Worm (Caenorhabditis elegans): ENCODE measurements around the gene dpf-4.

Gene dpf-4

DNA sequence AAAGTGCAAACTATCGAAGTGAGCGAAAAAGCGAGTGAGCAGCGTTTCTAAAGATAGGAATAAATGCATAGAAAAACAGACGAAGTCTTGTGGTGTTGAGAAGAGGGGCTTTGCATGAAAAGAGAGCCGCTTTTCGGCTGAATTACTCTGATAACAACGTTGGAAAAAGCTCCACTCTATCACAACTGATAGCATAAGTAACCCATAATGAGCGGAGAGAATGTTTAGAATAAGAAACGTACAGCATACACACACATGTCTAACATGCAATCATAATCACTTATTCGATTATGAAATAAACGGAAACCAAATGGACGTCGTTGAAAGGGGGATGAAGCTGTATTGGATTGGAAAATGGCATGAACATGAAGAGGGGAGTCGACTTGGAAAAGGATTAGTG lies 18.8 kb upstream of the dpf-4 start (continued):
- peak; percentile 11 for TF ChIP-seq elt-2 (tag; optimal IDR thresholded peaks at IDR 0.05)
- no peak for TF ChIP-seq swsn-7 (tag; optimal IDR thresholded peaks at IDR 0.05)
- no peak for TF ChIP-seq lir-3 (tag; optimal IDR thresholded peaks at IDR 0.05; ENCODE audit: poor library complexity)
- TF ChIP-seq nhr-90 (tag; optimal IDR thresholded peaks at IDR 0.05; ENCODE audit: poor library complexity), result no peak
- TF ChIP-seq egl-13 (tag; optimal IDR thresholded peaks at IDR 0.05), result peak; percentile 11
- no peak for TF ChIP-seq ztf-4 (tag; optimal IDR thresholded peaks at IDR 0.05)
- TF ChIP-seq ama-1 (optimal IDR thresholded peaks at IDR 0.05), result peak; percentile 13
- TF ChIP-seq pax-3 (tag; optimal IDR thresholded peaks at IDR 0.05), result peak; percentile 20
- no peak for TF ChIP-seq alr-1 (tag; optimal IDR thresholded peaks at IDR 0.05; ENCODE audit: borderline replicate concordance)
- TF ChIP-seq lin-14 (GFP tag; optimal IDR thresholded peaks at IDR 0.05), result peak; percentile 7

DNA sequence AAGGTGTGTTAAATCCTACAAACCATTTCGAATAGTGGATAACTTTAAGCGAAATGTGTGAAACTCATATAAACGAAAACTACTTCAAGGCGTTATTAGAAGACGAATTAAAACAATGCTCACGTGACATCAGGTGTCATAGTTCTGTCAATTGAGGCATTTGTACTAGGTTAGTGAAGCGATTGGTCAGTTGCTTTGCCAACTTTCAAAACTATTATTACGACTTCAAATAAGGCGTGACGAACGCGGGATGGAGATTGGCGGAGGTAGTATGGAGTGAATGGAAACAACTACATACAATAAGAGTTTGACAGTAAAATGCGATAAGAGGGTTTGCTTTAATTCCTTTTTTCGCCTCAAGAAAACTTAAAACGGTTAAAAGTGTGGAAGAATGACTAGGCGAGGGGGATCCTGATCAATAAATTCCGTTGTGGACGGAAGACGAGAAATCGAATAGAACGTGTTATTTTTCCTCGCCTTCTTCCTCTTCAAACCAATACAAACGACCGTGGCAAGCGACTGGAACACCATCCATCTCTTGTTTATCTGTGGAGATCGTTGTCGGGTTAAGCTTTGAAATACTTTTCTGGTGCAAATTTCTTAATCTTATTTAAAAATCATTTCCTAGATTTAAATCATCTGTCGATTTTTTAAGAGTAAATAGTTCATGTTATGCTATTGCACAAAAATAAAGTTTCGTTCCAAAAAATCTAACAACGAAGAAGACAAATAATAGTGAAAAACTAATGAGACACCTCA lies 18.1 kb upstream of the dpf-4 start:
- TF ChIP-seq nhr-71 (tag; optimal IDR thresholded peaks at IDR 0.05) (no peak), efl-1 (optimal IDR thresholded peaks at IDR 0.05) (no peak), efl-1 (GFP tag; optimal IDR thresholded peaks at IDR 0.05 in 1 of 2) (peak in 1 of 2 experiments; percentile 89), ces-1 (GFP tag; optimal IDR thresholded peaks at IDR 0.05) (no peak), ztf-4 (tag; optimal IDR thresholded peaks at IDR 0.05) (no peak), hlh-4 (tag; optimal IDR thresholded peaks at IDR 0.05) (no peak), ceh-63 (GFP tag; optimal IDR thresholded peaks at IDR 0.05) (no peak), hpl-2 (GFP tag; optimal IDR thresholded peaks at IDR 0.05) (no peak), lin-35 (GFP tag; optimal IDR thresholded peaks at IDR 0.05) (peak in 1 of 2 experiments; percentile 40), zip-4 (GFP tag; optimal IDR thresholded peaks at IDR 0.05) (no peak), swsn-7 (tag; optimal IDR thresholded peaks at IDR 0.05) (no peak), hlh-17 (GFP tag; optimal IDR thresholded peaks at IDR 0.05; ENCODE audit: borderline replicate concordance) (no peak), C34B4.2 (tag; optimal IDR thresholded peaks at IDR 0.05) (no peak), C16A3.4 (tag; optimal IDR thresholded peaks at IDR 0.05) (no peak), lin-13 (GFP tag; optimal IDR thresholded peaks at IDR 0.05) (no peak)

DNA sequence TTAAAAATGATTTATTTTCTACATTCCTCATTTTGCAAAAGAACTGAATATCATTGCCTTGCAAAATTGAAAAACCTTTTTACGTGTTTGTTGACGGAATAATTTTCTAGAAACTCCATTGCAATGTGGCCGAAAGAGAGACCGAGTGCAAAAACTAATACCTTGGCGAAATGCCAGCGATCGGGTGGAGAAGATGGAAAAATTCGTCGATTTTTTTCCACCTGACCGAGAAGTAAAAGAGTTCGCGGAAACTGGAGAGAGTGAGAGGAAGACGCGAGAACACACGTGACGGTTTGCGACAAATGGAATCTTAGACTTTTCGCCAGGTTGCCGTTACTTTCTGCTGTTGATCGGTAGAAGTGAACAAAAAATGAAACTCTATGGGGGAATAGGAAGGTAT lies 17.4 kb upstream of the dpf-4 start:
- TF ChIP-seq elt-3 (tag; optimal IDR thresholded peaks at IDR 0.05) (peak in 1 of 6 experiments; percentile 64), lsy-2 (tag; optimal IDR thresholded peaks at IDR 0.05) (peak in 1 of 2 experiments; percentile 74), skn-1 (tag; optimal IDR thresholded peaks at IDR 0.05) (peak; percentile 33), fkh-10 (GFP tag; optimal IDR thresholded peaks at IDR 0.05) (no peak), blmp-1 (tag; optimal IDR thresholded peaks at IDR 0.05) (peak; percentile 87), fkh-4 (tag; optimal IDR thresholded peaks at IDR 0.05; ENCODE audit: borderline replicate concordance) (no peak), nhr-71 (tag; optimal IDR thresholded peaks at IDR 0.05) (peak; percentile 78), irx-1 (tag; optimal IDR thresholded peaks at IDR 0.05) (no peak), ceh-63 (GFP tag; optimal IDR thresholded peaks at IDR 0.05) (no peak), egl-27 (tag; optimal IDR thresholded peaks at IDR 0.05) (no peak), nhr-19 (GFP tag; conservative IDR thresholded peaks at IDR 0.05) (peak; percentile 58), ztf-11 (tag; optimal IDR thresholded peaks at IDR 0.05) (no peak), mef-2 (tag; optimal IDR thresholded peaks at IDR 0.05) (no peak), nhr-28 (tag; optimal IDR thresholded peaks at IDR 0.05) (no peak), isw-1 (GFP tag; IDR thresholded peaks at IDR 0.05) (no peak), ceh-90 (tag; optimal IDR thresholded peaks at IDR 0.05) (no peak), unc-62 (GFP tag; optimal IDR thresholded peaks at IDR 0.05) (no peak), swsn-7 (tag; optimal IDR thresholded peaks at IDR 0.05) (peak; percentile 21), pag-3 (tag; optimal IDR thresholded peaks at IDR 0.05; ENCODE audit: borderline replicate concordance, insufficient read depth) (no peak), fkh-8 (tag; optimal IDR thresholded peaks at IDR 0.05) (peak; percentile 37), C04F5.9 (tag; optimal IDR thresholded peaks at IDR 0.05) (no peak), mdl-1 (tag; optimal IDR thresholded peaks at IDR 0.05) (peak in 1 of 2 experiments; percentile 92), nhr-90 (tag; optimal IDR thresholded peaks at IDR 0.05; ENCODE audit: poor library complexity) (peak; percentile 49), lin-14 (GFP tag; optimal IDR thresholded peaks at IDR 0.05) (peak; percentile 83), ets-5 (GFP tag; IDR thresholded peaks at IDR 0.05) (no peak), tlp-1 (tag; optimal IDR thresholded peaks at IDR 0.05) (no peak), grh-1 (GFP tag; IDR thresholded peaks at IDR 0.05) (0 out of 2 replicates have a peak, but pooled peaks have one; percentile 10), unc-86 (tag; optimal IDR thresholded peaks at IDR 0.05) (no peak), lin-15B (tag; optimal IDR thresholded peaks at IDR 0.05) (no peak)

All from whole organism, L1 larva.